Fruit fly (Drosophila melanogaster) whole organism, prepupa: ENCODE results near the gene MFS3.
A peak's percentile ranks its signal among the peaks of the same experiment; 100 is the strongest.

Experiments used
- Blimp-1 ChIP-seq: fragments of 200-800 bp; sonication (Bioruptor generic); optimal IDR thresholded peaks from 3 replicates; lab custom pipeline; 2017; ENCODE audit warnings: missing biosample characterization, missing genetic modification characterization, mild to moderate bottlenecking, moderate library complexity, missing genetic modification reagents
- CG10631 ChIP-seq: fragments of 200-800 bp; sonication (Bioruptor generic); optimal IDR thresholded peaks from 2 replicates; lab custom pipeline; 2016; ENCODE audit warnings: missing biosample characterization, missing genetic modification characterization
- CG11294 ChIP-seq: fragments of 200-800 bp; sonication (Bioruptor generic); IDR thresholded peaks from 2 replicates; pipeline ENCODE4 v1.3.6; 2022; ENCODE audit warnings: missing biosample characterization, missing genetic modification characterization
- CG15336 ChIP-seq: fragments of 200-800 bp; sonication (Bioruptor generic); IDR thresholded peaks from 2 replicates; pipeline ENCODE4 v1.3.6; 2022; ENCODE audit warnings: missing biosample characterization, missing genetic modification characterization
- CG16779 ChIP-seq: fragments of 200-800 bp; sonication (Bioruptor generic); optimal IDR thresholded peaks from 3 replicates; lab custom pipeline; 2017; ENCODE audit warnings: missing biosample characterization, mild to moderate bottlenecking, missing genetic modification characterization
- CG31627 ChIP-seq: fragments of 200-800 bp; sonication (Bioruptor generic); optimal IDR thresholded peaks from 3 replicates; lab custom pipeline; 2016; ENCODE audit warnings: missing biosample characterization, missing genetic modification characterization
- CG32006 ChIP-seq: fragments of 200-800 bp; sonication (Bioruptor generic); optimal IDR thresholded peaks from 3 replicates; lab custom pipeline; 2017; ENCODE audit warnings: missing biosample characterization, mild to moderate bottlenecking, missing genetic modification characterization
- CG34406 ChIP-seq: fragments of 200-800 bp; sonication (Bioruptor generic); optimal IDR thresholded peaks from 3 replicates; lab custom pipeline; 2016; ENCODE audit warnings: missing biosample characterization, missing genetic modification characterization
- CG3919 ChIP-seq: fragments of 200-800 bp; sonication (Bioruptor generic); optimal IDR thresholded peaks from 3 replicates; lab custom pipeline; 2016; ENCODE audit warnings: missing biosample characterization, missing genetic modification characterization
- CG6163 ChIP-seq: fragments of 200-800 bp; sonication (Bioruptor generic); IDR thresholded peaks from 3 replicates; pipeline ENCODE4 v1.3.6; 2022; ENCODE audit warnings: missing biosample characterization, missing genetic modification characterization
- CG6276 ChIP-seq: fragments of 200-800 bp; sonication (Bioruptor generic); optimal IDR thresholded peaks from 2 replicates; lab custom pipeline; 2017; ENCODE audit warnings: missing biosample characterization, mild to moderate bottlenecking, missing genetic modification characterization
- CG6792 ChIP-seq: fragments of 200-800 bp; sonication (Bioruptor generic); optimal IDR thresholded peaks from 3 replicates; lab custom pipeline; 2016; ENCODE audit warnings: missing biosample characterization, missing genetic modification characterization
- CG6808 ChIP-seq: fragments of 200-800 bp; sonication (Bioruptor generic); optimal IDR thresholded peaks from 3 replicates; lab custom pipeline; 2017; ENCODE audit warnings: missing biosample characterization, missing genetic modification characterization, mild to moderate bottlenecking, moderate library complexity, missing genetic modification reagents
- CG6854 ChIP-seq: fragments of 200-800 bp; sonication (Bioruptor generic); optimal IDR thresholded peaks from 2 replicates; lab custom pipeline; 2017; ENCODE audit warnings: missing biosample characterization, mild to moderate bottlenecking, missing genetic modification characterization
- CG7368 ChIP-seq: fragments of 200-800 bp; sonication (Bioruptor generic); optimal IDR thresholded peaks from 3 replicates; lab custom pipeline; 2016; ENCODE audit warnings: missing biosample characterization, missing genetic modification characterization
- CG8119 ChIP-seq: fragments of 200-800 bp; sonication (Bioruptor generic); IDR thresholded peaks from 3 replicates; pipeline ENCODE4 v1.3.6; 2022; ENCODE audit warnings: missing biosample characterization, missing genetic modification characterization
- CG8632 ChIP-seq: fragments of 200-800 bp; sonication (Bioruptor generic); optimal IDR thresholded peaks from 3 replicates; lab custom pipeline; 2016; ENCODE audit warnings: missing biosample characterization, missing genetic modification characterization
- CG9139 ChIP-seq: fragments of 200-800 bp; sonication (Bioruptor generic); optimal IDR thresholded peaks from 3 replicates; lab custom pipeline; 2017; ENCODE audit warnings: missing biosample characterization, mild to moderate bottlenecking, missing genetic modification characterization
- Eip75B ChIP-seq: fragments of 200-800 bp; sonication (Bioruptor generic); optimal IDR thresholded peaks from 3 replicates; lab custom pipeline; 2016; ENCODE audit warnings: missing biosample characterization, missing genetic modification characterization
- Eip78C ChIP-seq: fragments of 200-800 bp; sonication (Bioruptor generic); peaks from one replicate; lab custom pipeline; 2016; ENCODE audit warnings: missing biosample characterization, missing genetic modification characterization
- Eip93F ChIP-seq: fragments of 200-800 bp; sonication (Bioruptor generic); optimal IDR thresholded peaks from 2 replicates; lab custom pipeline; 2016; ENCODE audit warnings: missing biosample characterization, mild to moderate bottlenecking, missing genetic modification characterization
- Ets96B ChIP-seq: fragments of 200-800 bp; optimal IDR thresholded peaks from 2 replicates; lab custom pipeline; 2019; ENCODE audit warnings: missing biosample characterization, mild to moderate bottlenecking, missing genetic modification characterization, moderate library complexity
- Hr39 ChIP-seq: fragments of 200-800 bp; sonication (Bioruptor generic); optimal IDR thresholded peaks from 2 replicates; lab custom pipeline; 2016; ENCODE audit warnings: missing biosample characterization, missing genetic modification characterization
- Hr4 ChIP-seq: fragments of 200-800 bp; sonication (Bioruptor generic); optimal IDR thresholded peaks from 3 replicates; lab custom pipeline; 2016; ENCODE audit warnings: missing biosample characterization, missing genetic modification characterization
- Lpt ChIP-seq: fragments of 200-800 bp; sonication (Bioruptor generic); optimal IDR thresholded peaks from 3 replicates; lab custom pipeline; 2016; ENCODE audit warnings: missing biosample characterization, missing genetic modification characterization
- Met ChIP-seq: fragments of 200-800 bp; sonication (Bioruptor generic); optimal IDR thresholded peaks from 3 replicates; lab custom pipeline; 2016; ENCODE audit warnings: missing biosample characterization, missing genetic modification characterization
- Smox ChIP-seq: fragments of 200-800 bp; sonication (Bioruptor generic); optimal IDR thresholded peaks from 3 replicates; lab custom pipeline; 2016; ENCODE audit warnings: missing biosample characterization, missing genetic modification characterization
- achi ChIP-seq: fragments of 200-800 bp; sonication (Bioruptor generic); optimal IDR thresholded peaks from 3 replicates; lab custom pipeline; 2016; ENCODE audit warnings: missing biosample characterization, missing genetic modification characterization
- acj6 ChIP-seq: fragments of 200-800 bp; sonication (Bioruptor generic); optimal IDR thresholded peaks from 3 replicates; lab custom pipeline; 2016; ENCODE audit warnings: missing biosample characterization, missing genetic modification characterization
- cyc ChIP-seq: fragments of 200-800 bp; sonication (Bioruptor generic); optimal IDR thresholded peaks from 3 replicates; lab custom pipeline; 2016; ENCODE audit warnings: missing biosample characterization, missing genetic modification characterization
- dac ChIP-seq: fragments of 200-800 bp; sonication (Bioruptor generic); optimal IDR thresholded peaks from 2 replicates; lab custom pipeline; 2017; ENCODE audit warnings: missing biosample characterization, mild to moderate bottlenecking, missing genetic modification characterization
- eg ChIP-seq: fragments of 200-800 bp; sonication (Bioruptor generic); IDR thresholded peaks from 3 replicates; pipeline ENCODE4 v1.3.6; 2022; ENCODE audit warnings: missing biosample characterization, missing genetic modification characterization
- esn ChIP-seq: fragments of 200-800 bp; sonication (Bioruptor generic); optimal IDR thresholded peaks from 2 replicates; lab custom pipeline; 2016; ENCODE audit warnings: missing biosample characterization, mild to moderate bottlenecking, missing genetic modification characterization, moderate library complexity
- fd85E ChIP-seq: fragments of 200-800 bp; sonication (Bioruptor generic); optimal IDR thresholded peaks from 3 replicates; lab custom pipeline; 2016; ENCODE audit warnings: missing biosample characterization, missing genetic modification characterization
- fkh ChIP-seq: fragments of 200-800 bp; sonication (Bioruptor generic); optimal IDR thresholded peaks from 3 replicates; lab custom pipeline; 2017; ENCODE audit warnings: missing biosample characterization, mild to moderate bottlenecking, missing genetic modification characterization, moderate library complexity
- net ChIP-seq: fragments of 200-800 bp; sonication (Bioruptor generic); optimal IDR thresholded peaks from 3 replicates; lab custom pipeline; 2016; ENCODE audit warnings: missing biosample characterization, missing genetic modification characterization
- pdm3 ChIP-seq: fragments of 200-800 bp; sonication (Bioruptor generic); optimal IDR thresholded peaks from 3 replicates; lab custom pipeline; 2016; ENCODE audit warnings: missing biosample characterization, missing genetic modification characterization
- salr ChIP-seq, 2 experiments: fragments of 200-800 bp; sonication (Bioruptor generic); optimal IDR thresholded peaks; 3 replicates each; lab custom pipeline; 2016 to 2018; ENCODE audit warnings: missing biosample characterization in 2 of 2, missing genetic modification characterization in 2 of 2, mild to moderate bottlenecking in 1 of 2
- spab ChIP-seq: fragments of 200-800 bp; sonication (Bioruptor generic); optimal IDR thresholded peaks from 2 replicates; lab custom pipeline; 2017; ENCODE audit warnings: missing biosample characterization, mild to moderate bottlenecking, missing genetic modification characterization, missing genetic modification reagents
- ss ChIP-seq, 2 experiments: fragments of 200-800 bp; sonication (Bioruptor generic); optimal IDR thresholded peaks; 2 replicates in 1 of 2; 3 replicates in 1 of 2; lab custom pipeline; 2017 to 2018; ENCODE audit warnings: mild to moderate bottlenecking in 2 of 2, missing biosample characterization in 2 of 2, missing genetic modification characterization in 2 of 2, moderate library complexity in 1 of 2
- svp ChIP-seq: fragments of 200-800 bp; sonication (Bioruptor generic); peaks from one replicate; lab custom pipeline; 2016; ENCODE audit warnings: missing biosample characterization, missing genetic modification characterization
- topi ChIP-seq: fragments of 200-800 bp; sonication (Bioruptor generic); optimal IDR thresholded peaks from 3 replicates; lab custom pipeline; 2016; ENCODE audit warnings: missing biosample characterization, missing genetic modification characterization
- vri ChIP-seq: fragments of 200-800 bp; sonication (Bioruptor generic); optimal IDR thresholded peaks from 3 replicates; lab custom pipeline; 2016; ENCODE audit warnings: missing biosample characterization, mild to moderate bottlenecking, missing genetic modification characterization

The MFS3 gene

DNA sequence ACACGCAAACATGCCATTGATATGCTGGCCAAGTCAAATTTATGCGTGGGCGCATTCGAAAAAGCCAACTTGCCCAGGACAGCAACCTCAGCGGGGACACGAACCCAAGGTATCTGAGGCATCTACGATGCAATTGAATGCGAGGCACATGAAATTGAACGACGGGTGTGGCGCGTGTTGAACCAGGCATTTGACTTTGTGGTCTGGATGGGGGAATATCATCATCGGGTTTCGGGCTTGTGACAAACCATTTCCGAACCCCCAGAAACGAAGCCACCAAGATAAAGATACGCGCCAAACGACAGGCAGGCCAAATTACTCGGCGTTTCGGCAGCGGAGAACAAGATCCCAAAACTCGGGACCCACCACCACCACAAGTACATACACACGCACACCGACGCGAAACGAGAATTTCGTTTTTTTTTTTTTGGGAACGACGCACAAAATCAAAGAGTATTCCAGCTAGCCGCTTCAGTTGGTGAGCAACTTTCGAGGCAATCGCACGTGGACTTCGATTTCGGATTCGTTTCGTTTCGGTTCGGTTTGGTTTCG, at the start of gene MFS3:
TSS of gene MFS3 (plus strand) at position 472 of the 552 bp plus-strand sequence.
- TF ChIP-seq CG6276 (GFP tag; lab: Kevin White, UChicago) = peak; percentile 89
- no peak for TF ChIP-seq cyc
- peak; percentile 19 for TF ChIP-seq CG3919 (GFP tag; lab: Kevin White, UChicago)
- TF ChIP-seq svp (GFP tag; lab: Kevin White, UChicago) = peak; percentile 68
- no peak for TF ChIP-seq topi (GFP tag; lab: Kevin White, UChicago)
- 0 out of 2 replicates have a peak, but pooled peaks have one; percentile 17 for TF ChIP-seq CG15336
- peak; percentile 62 for TF ChIP-seq Eip78C (GFP tag; lab: Kevin White, UChicago)
- peak; percentile 19 for TF ChIP-seq net
- no peak for TF ChIP-seq dac (GFP tag; lab: Kevin White, UChicago)
- no peak for TF ChIP-seq pdm3
- TF ChIP-seq ss (GFP tag; optimal IDR thresholded peaks at IDR 0.05; lab: Kevin White, UChicago) = peak; percentile 2 to 52
- TF ChIP-seq esn (GFP tag; lab: Kevin White, UChicago) = peak; percentile 39
- TF ChIP-seq CG6163 (GFP tag; lab: Robert Waterston, UW) = peak; percentile 23; the same call in 1 of the 3 replicates
- no peak for TF ChIP-seq CG6792 (GFP tag; lab: Kevin White, UChicago)
- no peak for TF ChIP-seq Lpt (GFP tag; lab: Kevin White, UChicago)
- TF ChIP-seq fd85E (GFP tag; lab: Kevin White, UChicago) = peak; percentile 34
- TF ChIP-seq CG9139 = no peak
- TF ChIP-seq Met = peak; percentile 28
- TF ChIP-seq CG6854 (GFP tag; lab: Kevin White, UChicago) = peak; percentile 58
- TF ChIP-seq CG32006 (GFP tag; lab: Kevin White, UChicago) = no peak
- TF ChIP-seq vri = peak; percentile 48
- no peak for TF ChIP-seq Blimp-1 (GFP tag; lab: Kevin White, UChicago)
- no peak for TF ChIP-seq Eip93F (GFP tag; lab: Kevin White, UChicago)
- TF ChIP-seq Eip75B (GFP tag; lab: Kevin White, UChicago) = peak; percentile 54

- TF ChIP-seq dac (GFP tag; lab: Kevin White, UChicago) (no peak), ss (GFP tag; optimal IDR thresholded peaks at IDR 0.05; lab: Kevin White, UChicago) (peak in 1 of 2 experiments; percentile 26), svp (GFP tag; lab: Kevin White, UChicago) (peak; percentile 69), Ets96B (no peak), CG11294 (GFP tag; lab: Robert Waterston, UW) (no peak), Blimp-1 (GFP tag; lab: Kevin White, UChicago) (no peak), vri (no peak), CG34406 (GFP tag; lab: Kevin White, UChicago) (no peak), Eip78C (GFP tag; lab: Kevin White, UChicago) (peak; percentile 6), fkh (GFP tag; lab: Kevin White, UChicago) (peak; percentile 88)
Observed at dm6 chr2L:1094724-1095123, 48.3 kb upstream of the MFS3 start.

DNA sequence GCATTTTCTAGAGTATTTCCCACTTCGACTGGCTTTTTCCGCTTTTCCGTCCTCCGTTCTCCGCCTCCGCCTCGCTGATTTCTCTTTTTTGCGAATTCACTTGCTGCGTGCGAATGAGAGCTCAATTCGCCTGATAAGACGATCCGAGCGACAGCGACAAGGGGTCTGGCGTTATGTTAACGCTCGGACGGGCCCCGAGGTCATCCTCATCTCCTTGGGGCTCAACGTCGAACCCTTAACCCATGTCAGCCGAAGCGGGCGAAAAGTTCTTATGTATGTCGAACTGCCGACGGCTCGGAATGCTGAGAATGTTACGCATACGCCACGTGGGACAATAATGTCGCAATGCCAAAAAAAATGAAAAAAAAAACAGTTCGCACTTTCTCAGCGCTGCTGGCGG, 47.6 kb upstream of the MFS3 start:
- TF ChIP-seq svp (GFP tag; lab: Kevin White, UChicago) (peak; percentile 97), spab (GFP tag; lab: Kevin White, UChicago) (no peak), Met (no peak), Hr39 (GFP tag; lab: Kevin White, UChicago) (no peak), CG10631 (GFP tag; lab: Kevin White, UChicago) (no peak)

DNA sequence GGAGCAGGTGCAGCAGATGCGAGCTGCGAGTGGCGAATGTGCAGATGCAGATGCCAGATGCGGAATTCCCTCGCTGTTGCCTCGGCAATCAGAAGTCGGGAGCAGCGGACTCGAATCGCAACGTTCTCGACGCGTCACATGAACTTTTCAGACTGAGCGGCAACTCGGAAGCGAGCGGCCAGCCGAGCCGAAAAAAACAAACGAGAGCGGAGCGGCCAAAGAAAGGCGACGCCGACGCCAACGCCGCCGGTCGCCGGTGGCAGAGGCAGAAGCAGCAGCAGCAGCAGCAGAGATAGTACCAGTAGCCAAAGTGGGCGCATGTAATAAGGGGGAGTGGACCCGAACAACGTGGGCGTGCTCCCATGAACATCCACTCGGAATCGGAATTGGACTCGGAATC, 40.7 kb upstream of the MFS3 start, which contains the start of gene CG4629:
TSS of gene CG4629 (minus strand) at position 156 of the 400 bp plus-strand sequence.
- no peak for TF ChIP-seq Eip93F (GFP tag; lab: Kevin White, UChicago)
- TF ChIP-seq CG10631 (GFP tag; lab: Kevin White, UChicago) = no peak
- no peak for TF ChIP-seq acj6 (GFP tag; lab: Kevin White, UChicago)
- no peak for TF ChIP-seq CG3919 (GFP tag; lab: Kevin White, UChicago)
- TF ChIP-seq ss (GFP tag; optimal IDR thresholded peaks at IDR 0.05; lab: Kevin White, UChicago) = no peak
- TF ChIP-seq Eip78C (GFP tag; lab: Kevin White, UChicago) = no peak
- TF ChIP-seq net = peak; percentile 77
- no peak for TF ChIP-seq Eip75B (GFP tag; lab: Kevin White, UChicago)
- TF ChIP-seq cyc = no peak
- no peak for TF ChIP-seq CG7368 (GFP tag; lab: Kevin White, UChicago)
- TF ChIP-seq Smox (GFP tag; lab: Kevin White, UChicago) = no peak
- TF ChIP-seq Hr39 (GFP tag; lab: Kevin White, UChicago) = no peak
- TF ChIP-seq CG8119 = peak; percentile 19; the same call in 1 of the 3 replicates
- no peak for TF ChIP-seq Ets96B
- TF ChIP-seq CG31627 (GFP tag; lab: Kevin White, UChicago) = no peak
- no peak for TF ChIP-seq CG15336
- TF ChIP-seq CG6808 = no peak
- TF ChIP-seq eg (GFP tag; lab: Robert Waterston, UW) = peak; percentile 65
- no peak for TF ChIP-seq pdm3
- TF ChIP-seq CG32006 (GFP tag; lab: Kevin White, UChicago) = no peak
- TF ChIP-seq CG6276 (GFP tag; lab: Kevin White, UChicago) = no peak
- no peak for TF ChIP-seq achi
- TF ChIP-seq CG34406 (GFP tag; lab: Kevin White, UChicago) = no peak
- TF ChIP-seq salr (GFP tag; optimal IDR thresholded peaks at IDR 0.05; lab: Kevin White, UChicago) = no peak
- no peak for TF ChIP-seq CG8632 (GFP tag; lab: Kevin White, UChicago)
- peak; percentile 90 for TF ChIP-seq svp (GFP tag; lab: Kevin White, UChicago)
- TF ChIP-seq CG6792 (GFP tag; lab: Kevin White, UChicago) = no peak
- TF ChIP-seq Hr4 (GFP tag; lab: Kevin White, UChicago) = no peak
- TF ChIP-seq CG16779 (tag; lab: Kevin White, UChicago) = peak; percentile 9
